Fruit fly (Drosophila melanogaster) whole organism, embryonic: Measurements from ENCODE around the gene Cpr65Au.

ENCODE experiments used
- CG11456 ChIP-seq: fragments of 200-800 bp; sonication (Bioruptor generic); IDR thresholded peaks from 3 replicates; pipeline ENCODE4 v1.3.6; 2022; ENCODE audit warnings: missing biosample characterization, missing genetic modification characterization
- CG12391 ChIP-seq: fragments of 200-800 bp; sonication (Bioruptor generic); optimal IDR thresholded peaks from 3 replicates; lab custom pipeline; 2018; ENCODE audit warnings: missing biosample characterization, mild to moderate bottlenecking, missing genetic modification characterization, moderate library complexity
- CG13424 ChIP-seq: fragments of 200-800 bp; sonication (Bioruptor generic); optimal IDR thresholded peaks from 2 replicates; lab custom pipeline; 2019; ENCODE audit warnings: missing biosample characterization, mild to moderate bottlenecking, missing genetic modification characterization, moderate library complexity
- CG14710 ChIP-seq: fragments of 200-800 bp; sonication (Bioruptor generic); optimal IDR thresholded peaks from 3 replicates; lab custom pipeline; 2019; ENCODE audit warnings: missing biosample characterization, mild to moderate bottlenecking, missing genetic modification characterization, moderate library complexity
- CG15696 ChIP-seq: fragments of 200-800 bp; sonication (Bioruptor generic); optimal IDR thresholded peaks from 2 replicates; lab custom pipeline; 2019; ENCODE audit warnings: missing biosample characterization, mild to moderate bottlenecking, missing genetic modification characterization, moderate library complexity
- CG17361 ChIP-seq: fragments of 200-800 bp; sonication (Bioruptor generic); IDR thresholded peaks from 3 replicates; pipeline ENCODE4 v1.3.6; 2022; ENCODE audit warnings: missing biosample characterization, missing genetic modification characterization
- CG2712 ChIP-seq: fragments of 200-800 bp; optimal IDR thresholded peaks from 3 replicates; lab custom pipeline; 2019; ENCODE audit warnings: missing biosample characterization, mild to moderate bottlenecking, missing genetic modification characterization, moderate library complexity
- CG31441 ChIP-seq: fragments of 200-800 bp; sonication (Bioruptor generic); IDR thresholded peaks from 2 replicates; pipeline ENCODE4 v1.3.6; 2022; ENCODE audit warnings: missing biosample characterization, missing genetic modification characterization
- CG6854 ChIP-seq: fragments of 200-800 bp; sonication (Bioruptor generic); optimal IDR thresholded peaks from 3 replicates; lab custom pipeline; 2017; ENCODE audit warnings: missing biosample characterization, mild to moderate bottlenecking, missing genetic modification characterization
- CG7839 ChIP-seq: fragments of 200-800 bp; sonication (Bioruptor generic); optimal IDR thresholded peaks from 3 replicates; lab custom pipeline; 2018; ENCODE audit warnings: missing biosample characterization, mild to moderate bottlenecking, missing genetic modification characterization, moderate library complexity
- D ChIP-seq, 2 experiments: fragments of 200-800 bp in 1 of 2; fragments of >200 bp in 1 of 2; sonication (Bioruptor generic) in 1 of 2; optimal IDR thresholded peaks; 2 replicates in 1 of 2; 3 replicates in 1 of 2; lab custom pipeline; 2017; ENCODE audit warnings: mild to moderate bottlenecking in 1 of 2, missing biosample characterization in 1 of 2, missing genetic modification characterization in 1 of 2, missing genetic modification reagents in 1 of 2
- D19B ChIP-seq: fragments of 200-800 bp; sonication (Bioruptor generic); optimal IDR thresholded peaks from 2 replicates; lab custom pipeline; 2017; ENCODE audit warnings: missing biosample characterization, mild to moderate bottlenecking, missing genetic modification characterization
- HLH4C ChIP-seq: fragments of 200-800 bp; sonication (Bioruptor generic); IDR thresholded peaks from 3 replicates; pipeline ENCODE4 v1.3.6; 2022; ENCODE audit warnings: missing biosample characterization, missing genetic modification characterization; ENCODE audit not compliant: partially characterized antibody
- Hey ChIP-seq: fragments of 200-800 bp; sonication (Bioruptor generic); optimal IDR thresholded peaks from 3 replicates; lab custom pipeline; 2018; ENCODE audit warnings: missing biosample characterization, mild to moderate bottlenecking, missing genetic modification characterization
- Hr78 ChIP-seq, 2 experiments: fragments of 200-800 bp in 1 of 2; fragments of >200 bp in 1 of 2; sonication (Bioruptor generic) in 1 of 2; optimal IDR thresholded peaks; 2 replicates each; lab custom pipeline; 2017 to 2019; ENCODE audit warnings: missing biosample characterization in 2 of 2, missing genetic modification characterization in 2 of 2, mild to moderate bottlenecking in 1 of 2, moderate library complexity in 1 of 2
- Med ChIP-seq: fragments of 200-800 bp; sonication (Bioruptor generic); peaks from one replicate; lab custom pipeline; 2016; ENCODE audit warnings: missing biosample characterization, missing genetic modification characterization, mild to moderate bottlenecking, inconsistent platforms, moderate library complexity
- NFAT ChIP-seq: fragments of 200-800 bp; sonication (Bioruptor generic); IDR thresholded peaks from 2 replicates; pipeline ENCODE4 v1.3.6; 2022; ENCODE audit warnings: missing biosample characterization, missing genetic modification characterization
- Nf-YB ChIP-seq: fragments of 200-800 bp; sonication (Bioruptor generic); optimal IDR thresholded peaks from 3 replicates; lab custom pipeline; 2019; ENCODE audit warnings: missing biosample characterization, mild to moderate bottlenecking, missing genetic modification characterization, moderate library complexity
- Nf-YC ChIP-seq: fragments of 200-800 bp; optimal IDR thresholded peaks from 3 replicates; lab custom pipeline; 2019; ENCODE audit warnings: missing biosample characterization, mild to moderate bottlenecking, missing genetic modification characterization, moderate library complexity
- Spps ChIP-seq: fragments of 200-800 bp; sonication (Bioruptor generic); optimal IDR thresholded peaks from 2 replicates; lab custom pipeline; 2018; ENCODE audit warnings: missing biosample characterization, mild to moderate bottlenecking, missing genetic modification characterization
- Taf1 ChIP-seq: fragments of 200-800 bp; sonication (Bioruptor generic); IDR thresholded peaks from 2 replicates; pipeline ENCODE4 v1.3.6; 2022; ENCODE audit warnings: missing biosample characterization, missing genetic modification characterization
- Vsx1 ChIP-seq: fragments of 200-800 bp; sonication (Bioruptor generic); optimal IDR thresholded peaks from 2 replicates; lab custom pipeline; 2017; ENCODE audit warnings: missing biosample characterization, mild to moderate bottlenecking, missing genetic modification characterization, missing genetic modification reagents
- ato ChIP-seq: fragments of 200-800 bp; sonication (Bioruptor generic); IDR thresholded peaks from 2 replicates; pipeline ENCODE4 v1.3.6; 2022; ENCODE audit warnings: missing biosample characterization, missing genetic modification characterization; ENCODE audit not compliant: partially characterized antibody
- crol ChIP-seq: fragments of 200-800 bp; sonication (Bioruptor generic); IDR thresholded peaks from 2 replicates; pipeline ENCODE4 v1.3.6; 2022; ENCODE audit warnings: missing biosample characterization, missing genetic modification characterization
- cwo ChIP-seq: fragments of 200-800 bp; sonication (Bioruptor generic); optimal IDR thresholded peaks from 3 replicates; lab custom pipeline; 2017; ENCODE audit warnings: missing biosample characterization, missing genetic modification characterization, mild to moderate bottlenecking, moderate library complexity, missing genetic modification reagents
- dmrt99B ChIP-seq: fragments of 200-800 bp; sonication (Bioruptor generic); optimal IDR thresholded peaks from 2 replicates; lab custom pipeline; 2018; ENCODE audit warnings: missing biosample characterization, mild to moderate bottlenecking, missing genetic modification characterization, moderate library complexity
- fd102C ChIP-seq: fragments of 200-800 bp; sonication (Bioruptor generic); optimal IDR thresholded peaks from 2 replicates; lab custom pipeline; 2018; ENCODE audit warnings: missing biosample characterization, mild to moderate bottlenecking, missing genetic modification characterization, moderate library complexity
- grau ChIP-seq: fragments of 200-800 bp; optimal IDR thresholded peaks from 3 replicates; lab custom pipeline; 2019; ENCODE audit warnings: missing biosample characterization, mild to moderate bottlenecking, missing genetic modification characterization, moderate library complexity
- gsb-n ChIP-seq: fragments of 200-800 bp; sonication (Bioruptor generic); optimal IDR thresholded peaks from 3 replicates; lab custom pipeline; 2018; ENCODE audit warnings: missing biosample characterization, mild to moderate bottlenecking, missing genetic modification characterization
- kni ChIP-seq: fragments of 200-800 bp; sonication (Bioruptor generic); optimal IDR thresholded peaks from 3 replicates; lab custom pipeline; 2017; ENCODE audit warnings: mild to moderate bottlenecking, missing biosample characterization, missing genetic modification reagents, missing genetic modification characterization
- lola ChIP-seq, 3 experiments: fragments of >200 bp in 2 of 3; fragments of 200-800 bp in 1 of 3; sonication (Bioruptor generic) in 1 of 3; optimal IDR thresholded peaks; 2 replicates each; lab custom pipeline; 2017 to 2019; ENCODE audit warnings: missing biosample characterization in 3 of 3, missing genetic modification characterization in 3 of 3, mild to moderate bottlenecking in 1 of 3, moderate library complexity in 1 of 3
- nerfin-1 ChIP-seq: fragments of 200-800 bp; sonication (Bioruptor generic); optimal IDR thresholded peaks from 3 replicates; lab custom pipeline; 2019; ENCODE audit warnings: missing biosample characterization, mild to moderate bottlenecking, missing genetic modification characterization, moderate library complexity
- nmo ChIP-seq: fragments of 200-800 bp; sonication (Bioruptor generic); optimal IDR thresholded peaks from 2 replicates; lab custom pipeline; 2018; ENCODE audit warnings: missing biosample characterization, mild to moderate bottlenecking, missing genetic modification characterization, moderate library complexity
- oc ChIP-seq: fragments of 200-800 bp; sonication (Bioruptor generic); optimal IDR thresholded peaks from 2 replicates; lab custom pipeline; 2018; ENCODE audit warnings: missing biosample characterization, mild to moderate bottlenecking, missing genetic modification characterization, moderate library complexity
- otp ChIP-seq: fragments of 200-800 bp; sonication (Bioruptor generic); IDR thresholded peaks from 3 replicates; pipeline ENCODE4, ENCODE4 v1.3.6; 2022; ENCODE audit warnings: missing biosample characterization, missing genetic modification characterization
- phol ChIP-seq: fragments of 200-800 bp; sonication (Bioruptor generic); optimal IDR thresholded peaks from 3 replicates; lab custom pipeline; 2018; ENCODE audit warnings: missing biosample characterization, mild to moderate bottlenecking, missing genetic modification characterization, moderate library complexity
- pros ChIP-seq: fragments of 200-800 bp; sonication (Bioruptor generic); optimal IDR thresholded peaks from 3 replicates; lab custom pipeline; 2019; ENCODE audit warnings: missing biosample characterization, mild to moderate bottlenecking, missing genetic modification characterization, moderate library complexity
- sc ChIP-seq, 3 experiments: fragments of >200 bp in 2 of 3; fragments of 200-800 bp in 1 of 3; sonication (Bioruptor generic) in 1 of 3; optimal IDR thresholded peaks; 2 replicates in 2 of 3; 3 replicates in 1 of 3; lab custom pipeline; 2017; ENCODE audit warnings: mild to moderate bottlenecking in 1 of 3, missing biosample characterization in 1 of 3, missing genetic modification characterization in 1 of 3, missing genetic modification reagents in 1 of 3
- sens ChIP-seq: fragments of 200-800 bp; sonication (Bioruptor generic); peaks from one replicate; lab custom pipeline; 2016; ENCODE audit warnings: missing biosample characterization, missing genetic modification characterization
- sens-2 ChIP-seq: fragments of 200-800 bp; sonication (Bioruptor generic); IDR thresholded peaks from 2 replicates; pipeline ENCODE4 v1.3.6; 2022; ENCODE audit warnings: missing biosample characterization, missing genetic modification characterization
- tll ChIP-seq, 2 experiments: fragments of 200-800 bp in 1 of 2; fragments of >200 bp in 1 of 2; sonication (Bioruptor generic) in 1 of 2; optimal IDR thresholded peaks; 2 replicates each; lab custom pipeline; 2017 to 2019; ENCODE audit warnings: missing biosample characterization in 2 of 2, missing genetic modification characterization in 2 of 2, mild to moderate bottlenecking in 1 of 2, moderate library complexity in 1 of 2
- trem ChIP-seq: fragments of 200-800 bp; optimal IDR thresholded peaks from 3 replicates; lab custom pipeline; 2019; ENCODE audit warnings: missing biosample characterization, mild to moderate bottlenecking, missing genetic modification characterization, moderate library complexity
- ttk ChIP-seq: fragments of 200-800 bp; sonication (Bioruptor generic); IDR thresholded peaks from 2 replicates; pipeline ENCODE4 v2.1.2; 2022; ENCODE audit warnings: missing biosample characterization, missing genetic modification characterization
- unc-4 ChIP-seq: fragments of 200-800 bp; sonication (Bioruptor generic); IDR thresholded peaks from 2 replicates; pipeline ENCODE4 v1.3.6; 2022; ENCODE audit warnings: missing biosample characterization, missing genetic modification characterization; ENCODE audit not compliant: partially characterized antibody

Gene Cpr65Au

DNA sequence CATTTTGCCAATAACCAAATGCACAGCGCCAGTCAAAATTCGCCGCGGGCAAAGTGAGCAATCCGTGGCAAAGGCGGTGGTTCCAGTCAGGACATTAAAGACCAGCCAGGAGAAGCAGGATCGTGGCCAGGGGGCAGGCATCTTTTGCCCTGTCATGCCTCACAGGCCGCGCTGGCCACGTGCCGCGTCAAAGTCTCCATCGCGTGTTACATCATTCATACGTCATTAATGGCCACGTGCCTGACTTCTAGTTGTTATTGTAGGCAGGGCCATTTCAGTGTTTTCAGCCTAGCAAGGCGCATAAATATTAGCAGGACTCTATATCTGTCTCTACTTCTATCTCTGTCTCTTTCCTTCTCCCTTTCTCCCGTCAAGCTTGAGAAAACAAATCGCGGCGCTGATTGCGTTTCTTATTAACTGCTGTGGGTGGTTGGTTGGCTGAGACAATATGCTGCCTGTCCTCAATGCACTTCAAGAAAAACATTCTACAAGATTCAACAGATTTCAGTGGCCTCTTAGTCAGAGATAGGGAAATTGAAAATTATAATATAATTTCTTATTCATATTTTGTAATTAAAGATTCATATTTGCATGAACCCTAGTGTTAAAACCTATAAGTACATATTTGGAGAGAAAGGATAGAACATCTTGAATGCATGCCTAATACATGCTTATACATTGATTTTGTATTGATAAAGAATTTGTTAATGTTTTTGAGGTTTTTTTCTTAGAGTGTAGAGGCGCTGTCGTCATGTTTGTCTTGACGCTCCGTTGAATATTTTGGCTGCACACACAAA is 23.4 kb downstream of the Cpr65Au start (continued):
- TF ChIP-seq sc (optimal IDR thresholded peaks at IDR 0.05; lab: Kevin White, UChicago) (no peak), sc (GFP tag; optimal IDR thresholded peaks at IDR 0.05; lab: Kevin White, UChicago) (peak; percentile 6), CG12391 (tag; lab: Kevin White, UChicago) (peak; percentile 38), trem (tag; lab: Kevin White, UChicago) (peak; percentile 11), nmo (peak; percentile 23), CG7839 (tag; lab: Kevin White, UChicago) (peak; percentile 19), CG11456 (GFP tag; lab: Robert Waterston, UW) (no peak), CG2712 (tag; lab: Kevin White, UChicago) (peak; percentile 60), grau (tag; lab: Kevin White, UChicago) (no peak), Med (GFP tag; lab: Kevin White, UChicago) (peak; percentile 37), CG15696 (peak; percentile 25), Nf-YC (peak; percentile 20), CG14710 (peak; percentile 50), sens (GFP tag; lab: Kevin White, UChicago) (peak; percentile 6), unc-4 (no peak), phol (peak; percentile 43), ato (no peak), CG31441 (GFP tag; lab: Robert Waterston, UW) (peak; percentile 48; the same call in 1 of the 2 replicates), CG13424 (tag; lab: Kevin White, UChicago) (peak; percentile 10), HLH4C (GFP tag; lab: Robert Waterston, UW) (no peak), sens-2 (0 out of 2 replicates have a peak, but pooled peaks have one; percentile 12), Spps (tag; lab: Kevin White, UChicago) (no peak), lola (GFP tag; optimal IDR thresholded peaks at IDR 0.05; lab: Kevin White, UChicago) (peak in 1 of 3 experiments; percentile 45), NFAT (GFP tag; lab: Robert Waterston, UW) (no peak), D (optimal IDR thresholded peaks at IDR 0.05; lab: Kevin White, UChicago) (no peak), D (GFP tag; optimal IDR thresholded peaks at IDR 0.05; lab: Kevin White, UChicago) (peak; percentile 27), Taf1 (no peak), dmrt99B (tag; lab: Kevin White, UChicago) (peak; percentile 28), ttk (GFP tag; lab: Robert Waterston, UW) (no peak), Hey (peak; percentile 100)

DNA sequence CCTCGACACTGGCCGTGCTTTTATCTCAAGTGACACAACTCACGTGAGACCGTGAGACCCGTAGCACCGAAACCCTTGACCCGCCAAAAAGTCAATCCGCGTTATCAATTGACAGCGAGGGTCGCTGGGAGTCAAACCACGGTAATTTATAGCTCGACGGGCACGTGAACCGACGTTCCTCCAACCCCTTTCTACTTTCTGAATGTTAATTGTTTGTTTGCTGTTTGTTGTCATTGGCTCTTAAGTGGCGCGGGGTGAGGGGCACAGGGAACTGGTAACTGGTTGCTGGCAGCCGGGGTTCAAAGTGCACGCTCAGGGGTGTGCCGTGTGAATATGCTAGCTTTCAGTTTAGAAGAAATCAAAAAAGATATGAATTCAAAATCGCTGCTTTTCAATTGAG is 25.2 kb downstream of the Cpr65Au start:
- TF ChIP-seq tll (GFP tag; optimal IDR thresholded peaks at IDR 0.05; lab: Kevin White, UChicago) (peak in 1 of 2 experiments; percentile 56), Hey (peak; percentile 79), gsb-n (tag; lab: Kevin White, UChicago) (peak; percentile 28), nerfin-1 (tag; lab: Kevin White, UChicago) (peak; percentile 13), cwo (GFP tag; lab: Kevin White, UChicago) (peak; percentile 33), CG17361 (GFP tag; lab: Robert Waterston, UW) (no peak), Nf-YC (peak; percentile 23), fd102C (GFP tag; lab: Kevin White, UChicago) (no peak), Vsx1 (GFP tag; lab: Kevin White, UChicago) (peak; percentile 20), D19B (no peak), Nf-YB (GFP tag; lab: Kevin White, UChicago) (peak; percentile 56), pros (GFP tag; lab: Kevin White, UChicago) (peak; percentile 49), kni (GFP tag; lab: Kevin White, UChicago) (peak; percentile 3), otp (GFP tag; lab: Robert Waterston, UW) (peak; percentile 34; the same call in 1 of the 3 replicates), Hr78 (GFP tag; optimal IDR thresholded peaks at IDR 0.05; lab: Kevin White, UChicago) (peak in 1 of 2 experiments; percentile 72), CG6854 (GFP tag; lab: Kevin White, UChicago) (no peak), crol (GFP tag; lab: Robert Waterston, UW) (peak; percentile 63), oc (tag; lab: Kevin White, UChicago) (peak; percentile 70)
